Worm (Caenorhabditis elegans): ENCODE results near the gene nhr-249.

ce11 chrIV:6925520-6925919, 46.8 kb downstream of the nhr-249 start:
- TF ChIP-seq klf-2 (GFP tag; conservative IDR thresholded peaks at IDR 0.05) (no peak), med-1 (GFP tag; optimal IDR thresholded peaks at IDR 0.05; ENCODE audit: insufficient read depth) (no peak), ref-1 (GFP tag; conservative IDR thresholded peaks at IDR 0.05) (no peak), flt-1 (GFP tag; IDR thresholded peaks at IDR 0.05) (no peak), ztf-29 (GFP tag; IDR thresholded peaks at IDR 0.05) (no peak), T22C8.4 (GFP tag; IDR thresholded peaks at IDR 0.05) (no peak), tab-1 (GFP tag; IDR thresholded peaks at IDR 0.05) (no peak), ztf-23 (GFP tag; IDR thresholded peaks at IDR 0.05) (no peak), cog-1 (tag; optimal IDR thresholded peaks at IDR 0.05) (no peak)

All from whole organism, midembryonic.